Worm (Caenorhabditis elegans) whole organism, late embryonic: Measurements from ENCODE around the gene fbxa-182.
A peak's percentile ranks its signal among the peaks of the same experiment; 100 is the strongest.

Experiments
- C08G9.2 ChIP-seq: sonication (generic microtip); optimal IDR thresholded peaks from 2 replicates; lab custom pipeline; 2016; ENCODE audit warnings: mild to moderate bottlenecking, missing genetic modification characterization, moderate library complexity, missing compliant biosample characterization
- F13H6.1 ChIP-seq: sonication (generic microtip); optimal IDR thresholded peaks from 2 replicates; lab custom pipeline; 2016; ENCODE audit warnings: missing genetic modification characterization, missing compliant biosample characterization
- K02D7.2 ChIP-seq: sonication (generic microtip); optimal IDR thresholded peaks from 2 replicates; lab custom pipeline; 2017; ENCODE audit warnings: mild to moderate bottlenecking, missing genetic modification characterization, missing compliant biosample characterization
- K09A11.1 ChIP-seq: sonication (generic microtip); optimal IDR thresholded peaks from 2 replicates; lab custom pipeline; 2017; ENCODE audit warnings: antibody characterized with exemption, mild to moderate bottlenecking, missing genetic modification characterization, missing compliant biosample characterization; ENCODE audit not compliant: insufficient read depth
- ahr-1 ChIP-seq: sonication (generic microtip); optimal IDR thresholded peaks from 2 replicates; lab custom pipeline; 2016; ENCODE audit warnings: missing genetic modification characterization, missing compliant biosample characterization
- ceh-19 ChIP-seq: fragments of 200-800 bp; sonication (Bioruptor generic); optimal IDR thresholded peaks from 2 replicates; lab custom pipeline; 2018; ENCODE audit warnings: mild to moderate bottlenecking, missing genetic modification characterization, missing compliant biosample characterization
- ceh-24 ChIP-seq: sonication (generic microtip); optimal IDR thresholded peaks from 2 replicates; lab custom pipeline; 2016; ENCODE audit warnings: mild to moderate bottlenecking, missing genetic modification characterization, missing compliant biosample characterization
- ceh-30 ChIP-seq: fragments of 150-350 bp; optimal IDR thresholded peaks from 2 replicates; lab custom pipeline; 2014; ENCODE audit warnings: missing biosample characterization, missing genetic modification characterization
- ceh-31 ChIP-seq: sonication (generic microtip); optimal IDR thresholded peaks from 2 replicates; lab custom pipeline; 2016; ENCODE audit warnings: missing genetic modification characterization, missing compliant biosample characterization
- ceh-34 ChIP-seq: sonication (generic microtip); optimal IDR thresholded peaks from 2 replicates; lab custom pipeline; 2016; ENCODE audit warnings: mild to moderate bottlenecking, missing genetic modification characterization, missing compliant biosample characterization
- ceh-48 ChIP-seq: sonication (generic microtip); optimal IDR thresholded peaks from 2 replicates; lab custom pipeline; 2016; ENCODE audit warnings: missing genetic modification characterization, inconsistent platforms, missing compliant biosample characterization
- che-1 ChIP-seq: sonication (generic microtip); optimal IDR thresholded peaks from 2 replicates; lab custom pipeline; 2016; ENCODE audit warnings: mild to moderate bottlenecking, missing genetic modification characterization, missing compliant biosample characterization
- elt-4 ChIP-seq: sonication (generic microtip); optimal IDR thresholded peaks from 2 replicates; lab custom pipeline; 2016; ENCODE audit warnings: missing genetic modification characterization, missing compliant biosample characterization
- ets-4 ChIP-seq: sonication (generic microtip); optimal IDR thresholded peaks from 2 replicates; lab custom pipeline; 2016; ENCODE audit warnings: missing genetic modification characterization, missing compliant biosample characterization
- fax-1 ChIP-seq: sonication (generic microtip); optimal IDR thresholded peaks from 2 replicates; lab custom pipeline; 2016; ENCODE audit warnings: missing genotype, missing genetic modification characterization, missing compliant biosample characterization
- hlh-15 ChIP-seq: sonication (generic microtip); optimal IDR thresholded peaks from 2 replicates; lab custom pipeline; 2016; ENCODE audit warnings: missing genetic modification characterization, missing compliant biosample characterization
- hlh-30 ChIP-seq: sonication (generic microtip); optimal IDR thresholded peaks from 2 replicates; lab custom pipeline; 2017; ENCODE audit warnings: antibody characterized with exemption, missing genetic modification characterization, missing compliant biosample characterization; ENCODE audit not compliant: insufficient read depth
- hlh-6 ChIP-seq: sonication (generic microtip); optimal IDR thresholded peaks from 2 replicates; lab custom pipeline; 2016; ENCODE audit warnings: missing genotype, missing genetic modification characterization, missing compliant biosample characterization
- lim-6 ChIP-seq: sonication (generic microtip); optimal IDR thresholded peaks from 2 replicates; lab custom pipeline; 2016; ENCODE audit warnings: missing genetic modification characterization, missing compliant biosample characterization
- nfya-1 ChIP-seq: sonication (generic microtip); optimal IDR thresholded peaks from 2 replicates; lab custom pipeline; 2017; ENCODE audit warnings: missing genetic modification characterization, mild to moderate bottlenecking, missing compliant biosample characterization, antibody characterized with exemption, moderate library complexity
- nhr-11 ChIP-seq: fragments of 150-350 bp; optimal IDR thresholded peaks from 2 replicates; lab custom pipeline; 2014; ENCODE audit warnings: missing biosample characterization, missing genetic modification characterization
- npax-4 ChIP-seq: sonication (generic microtip); optimal IDR thresholded peaks from 2 replicates; lab custom pipeline; 2016; ENCODE audit warnings: missing genetic modification characterization, missing compliant biosample characterization
- odd-2 ChIP-seq: sonication (generic microtip); optimal IDR thresholded peaks from 2 replicates; lab custom pipeline; 2017; ENCODE audit warnings: antibody characterized with exemption, mild to moderate bottlenecking, missing genetic modification characterization, missing compliant biosample characterization
- pag-3 ChIP-seq: sonication (generic microtip); optimal IDR thresholded peaks from 2 replicates; lab custom pipeline; 2016; ENCODE audit warnings: missing compliant biosample characterization, missing genetic modification characterization, borderline replicate concordance
- pat-9 ChIP-seq: fragments of 200-800 bp; sonication (Bioruptor generic); optimal IDR thresholded peaks from 2 replicates; lab custom pipeline; 2018; ENCODE audit warnings: mild to moderate bottlenecking, missing genetic modification characterization, moderate library complexity, missing compliant biosample characterization
- pax-1 ChIP-seq: fragments of 150-350 bp; optimal IDR thresholded peaks from 2 replicates; lab custom pipeline; 2014; ENCODE audit warnings: missing biosample characterization, missing genetic modification characterization
- pha-2 ChIP-seq: sonication (generic microtip); optimal IDR thresholded peaks from 2 replicates; lab custom pipeline; 2017; ENCODE audit warnings: mild to moderate bottlenecking, missing genetic modification characterization, missing compliant biosample characterization
- pha-4 ChIP-seq: fragments of 150-350 bp; optimal IDR thresholded peaks from 2 replicates; lab custom pipeline; 2018; ENCODE audit warnings: missing biosample characterization, missing genetic modification reagents, missing genetic modification characterization
- pqm-1 ChIP-seq: sonication (generic microtip); optimal IDR thresholded peaks from 2 replicates; lab custom pipeline; 2016; ENCODE audit warnings: missing genetic modification characterization, missing compliant biosample characterization
- ref-2 ChIP-seq: sonication (generic microtip); optimal IDR thresholded peaks from 2 replicates; lab custom pipeline; 2016; ENCODE audit warnings: missing genetic modification characterization, missing compliant biosample characterization
- rnt-1 ChIP-seq: sonication (generic microtip); optimal IDR thresholded peaks from 2 replicates; lab custom pipeline; 2016; ENCODE audit warnings: missing genetic modification characterization, missing compliant biosample characterization
- sdc-2 ChIP-seq: sonication (generic microtip); optimal IDR thresholded peaks from 2 replicates; lab custom pipeline; 2016; ENCODE audit warnings: missing genotype, missing genetic modification characterization, missing compliant biosample characterization
- sox-2 ChIP-seq: fragments of 200-800 bp; sonication (Bioruptor generic); IDR thresholded peaks from 2 replicates; pipeline ENCODE4 v1.3.6; 2022; ENCODE audit warnings: missing genetic modification reagents, missing genetic modification characterization, missing compliant biosample characterization
- tbx-7 ChIP-seq: sonication (generic microtip); optimal IDR thresholded peaks from 2 replicates; lab custom pipeline; 2016; ENCODE audit warnings: missing genotype, missing genetic modification characterization, missing compliant biosample characterization
- unc-3 ChIP-seq, 2 experiments: fragments of 200-800 bp in 1 of 2; sonication (Bioruptor generic) in 1 of 2; sonication (generic microtip) in 1 of 2; conservative IDR thresholded peaks in 1 of 2; optimal IDR thresholded peaks in 1 of 2; 2 replicates each; pipeline versions ENCODE4 v1.3.6 to Lab custom; 2016 to 2022; ENCODE audit warnings: missing compliant biosample characterization in 2 of 2, missing genetic modification characterization in 2 of 2, missing genetic modification reagents in 1 of 2
- unc-42 ChIP-seq: sonication (generic microtip); optimal IDR thresholded peaks from 2 replicates; lab custom pipeline; 2016; ENCODE audit warnings: missing genotype, missing genetic modification characterization, missing compliant biosample characterization
- unc-86 ChIP-seq: sonication (generic microtip); optimal IDR thresholded peaks from 2 replicates; lab custom pipeline; 2016; ENCODE audit warnings: missing genetic modification characterization, missing compliant biosample characterization
- ztf-16 ChIP-seq: sonication (generic microtip); optimal IDR thresholded peaks from 2 replicates; lab custom pipeline; 2017; ENCODE audit warnings: missing genetic modification characterization, missing compliant biosample characterization

fbxa-182 gene

DNA sequence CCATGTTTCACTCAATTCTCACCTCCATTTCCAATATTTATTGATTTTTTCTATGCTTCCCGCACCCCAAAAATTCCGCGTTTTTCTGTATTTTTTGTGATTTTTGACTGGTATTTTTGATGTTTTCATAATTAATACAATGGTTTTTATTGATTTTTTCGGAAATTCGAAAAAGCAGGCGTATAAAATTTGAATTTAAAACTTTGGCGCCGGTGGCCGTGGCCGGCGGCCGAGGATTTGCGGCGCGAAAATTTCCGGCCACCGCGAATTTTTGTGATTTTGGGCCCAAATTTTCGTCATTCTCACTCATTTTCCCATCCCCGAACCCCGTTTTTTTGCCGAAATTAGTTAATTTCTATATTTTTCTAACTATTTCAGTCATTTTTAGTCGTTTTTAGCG lies 38.4 kb upstream of the fbxa-182 start (continued):
- TF ChIP-seq unc-86 (tag; lab: Kevin White, UChicago) (no peak), pag-3 (tag; lab: Kevin White, UChicago) (no peak), hlh-30 (tag; lab: Kevin White, UChicago) (no peak), rnt-1 (tag; lab: Kevin White, UChicago) (peak; percentile 9), elt-4 (tag; lab: Kevin White, UChicago) (no peak), pax-1 (tag; lab: Kevin White, UChicago) (no peak), sox-2 (GFP tag; lab: Robert Waterston, UW) (no peak), nhr-11 (tag; lab: Kevin White, UChicago) (no peak), K02D7.2 (no peak), che-1 (tag; lab: Kevin White, UChicago) (peak; percentile 16), nfya-1 (tag; lab: Kevin White, UChicago) (no peak), ztf-16 (tag; lab: Kevin White, UChicago) (no peak), pat-9 (no peak), hlh-15 (no peak), pha-2 (tag; lab: Kevin White, UChicago) (no peak), npax-4 (tag; lab: Kevin White, UChicago) (no peak), lim-6 (tag; lab: Kevin White, UChicago) (peak; percentile 9), C08G9.2 (tag; lab: Kevin White, UChicago) (peak; percentile 79), ets-4 (tag; lab: Kevin White, UChicago) (peak; percentile 57), ceh-48 (peak; percentile 38), ceh-34 (tag; lab: Kevin White, UChicago) (no peak), tbx-7 (tag; lab: Kevin White, UChicago) (peak; percentile 55), K09A11.1 (tag; lab: Kevin White, UChicago) (no peak), ahr-1 (tag; lab: Kevin White, UChicago) (no peak), hlh-6 (tag; lab: Kevin White, UChicago) (no peak), sdc-2 (no peak)

DNA sequence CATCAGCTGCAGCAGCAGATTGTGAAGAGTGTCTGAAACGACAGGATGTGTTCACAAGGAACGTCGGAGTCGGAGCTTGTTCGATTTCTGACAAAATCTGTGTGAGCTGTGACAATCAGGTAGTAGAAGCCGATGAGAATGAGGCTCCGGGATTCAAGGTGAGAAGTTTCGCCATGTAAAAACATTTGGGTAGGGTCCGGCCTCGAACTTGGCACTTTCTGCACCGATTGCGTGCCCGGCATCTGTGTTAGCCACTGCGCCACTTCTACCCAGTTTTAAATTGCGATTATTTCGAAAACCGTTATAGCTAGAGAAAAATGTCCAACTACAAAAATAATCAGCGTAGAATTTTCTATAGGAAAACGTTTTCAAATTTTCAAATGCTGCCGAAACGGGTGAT lies 34.2 kb upstream of the fbxa-182 start:
- TF ChIP-seq pag-3 (tag; lab: Kevin White, UChicago) = no peak
- TF ChIP-seq ceh-31 (tag; lab: Kevin White, UChicago) = no peak
- TF ChIP-seq ceh-19 (GFP tag; lab: Kevin White, UChicago) = no peak
- TF ChIP-seq ahr-1 (tag; lab: Kevin White, UChicago) = no peak

DNA sequence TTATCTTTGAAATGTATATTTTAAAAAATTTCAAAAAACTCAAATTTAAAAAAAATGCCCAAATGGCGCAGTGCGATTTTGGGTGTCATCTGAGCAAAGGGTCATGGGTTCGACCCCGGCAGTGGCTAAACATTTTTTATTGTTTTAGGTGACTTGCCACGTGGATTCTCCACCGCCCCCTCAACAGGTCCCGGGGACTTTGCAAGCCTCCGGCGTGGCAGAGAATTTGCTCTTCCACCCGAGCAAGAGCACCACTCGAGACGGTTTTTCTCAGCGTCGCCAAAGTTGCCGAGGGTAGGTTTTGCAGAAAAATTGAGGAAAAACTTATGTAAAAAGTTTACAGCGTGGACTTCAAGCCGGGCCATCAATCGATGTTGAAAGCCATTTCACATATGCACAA lies 32.6 kb upstream of the fbxa-182 start:
- no peak for TF ChIP-seq unc-3 (GFP tag; conservative IDR thresholded peaks at IDR 0.05; lab: Robert Waterston, UW)
- no peak for TF ChIP-seq unc-3 (tag; optimal IDR thresholded peaks at IDR 0.05; lab: Kevin White, UChicago)
- no peak for TF ChIP-seq unc-42 (tag; lab: Kevin White, UChicago)
- no peak for TF ChIP-seq sox-2 (GFP tag; lab: Robert Waterston, UW)
- TF ChIP-seq nfya-1 (tag; lab: Kevin White, UChicago) = no peak
- no peak for TF ChIP-seq hlh-30 (tag; lab: Kevin White, UChicago)
- no peak for TF ChIP-seq hlh-15

DNA sequence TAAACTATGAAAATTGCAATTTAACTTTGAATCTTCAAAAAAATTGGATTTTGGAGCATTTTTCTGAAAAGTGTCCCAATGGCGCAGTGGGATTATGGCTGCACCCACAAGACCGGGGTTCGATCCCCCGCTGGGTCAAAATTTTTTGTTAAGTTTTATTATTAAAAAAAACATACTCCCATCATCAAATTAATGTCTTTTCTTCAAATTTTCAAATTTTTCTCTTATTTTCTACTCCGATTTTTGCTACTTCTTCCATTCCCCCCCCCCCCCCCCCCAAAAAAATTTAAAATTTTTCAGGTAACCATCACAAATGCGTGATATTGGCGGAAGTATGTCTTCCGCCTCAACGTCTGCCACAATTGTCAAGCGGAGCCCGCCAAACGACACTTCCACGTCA lies 30.4 kb upstream of the fbxa-182 start, which contains the start of gene vab-19:
vab-19 (plus strand) TSS at position 301 of the 400 bp plus-strand sequence.
- TF ChIP-seq ceh-30 (tag; lab: Kevin White, UChicago) = no peak
- no peak for TF ChIP-seq pha-4
- TF ChIP-seq ahr-1 (tag; lab: Kevin White, UChicago) = no peak
- no peak for TF ChIP-seq K02D7.2
- TF ChIP-seq fax-1 (tag; lab: Kevin White, UChicago) = no peak
- no peak for TF ChIP-seq ceh-24 (tag; lab: Kevin White, UChicago)
- TF ChIP-seq ref-2 = no peak
- no peak for TF ChIP-seq F13H6.1 (tag; lab: Kevin White, UChicago)
- no peak for TF ChIP-seq pqm-1
- no peak for TF ChIP-seq odd-2
- no peak for TF ChIP-seq sdc-2
- no peak for TF ChIP-seq tbx-7 (tag; lab: Kevin White, UChicago)
- TF ChIP-seq npax-4 (tag; lab: Kevin White, UChicago) = no peak
